Fruit fly (Drosophila melanogaster) whole organism, wandering third instar larva: ENCODE results near the gene CG17199.
A peak's percentile ranks its signal among the peaks of the same experiment; 100 is the strongest.

Experiments used
- Abd-B ChIP-seq: fragments of >200 bp; optimal IDR thresholded peaks from 2 replicates; lab custom pipeline; 2017; ENCODE audit warnings: missing biosample characterization, missing genetic modification characterization
- CG32264 ChIP-seq: fragments of 200-800 bp; sonication (Bioruptor generic); optimal IDR thresholded peaks from 2 replicates; lab custom pipeline; 2016; ENCODE audit warnings: missing biosample characterization, missing genetic modification characterization
- CG9705 ChIP-seq: fragments of 200-800 bp; sonication (Bioruptor generic); optimal IDR thresholded peaks from 2 replicates; lab custom pipeline; 2018; ENCODE audit warnings: missing biosample characterization, mild to moderate bottlenecking, missing genetic modification characterization
- CrebA ChIP-seq: fragments of 200-800 bp; sonication (Bioruptor generic); optimal IDR thresholded peaks from 2 replicates; lab custom pipeline; 2016; ENCODE audit warnings: missing biosample characterization, mild to moderate bottlenecking, missing genetic modification characterization, borderline replicate concordance
- Dfd ChIP-seq: fragments of >200 bp; optimal IDR thresholded peaks from 2 replicates; lab custom pipeline; 2017; ENCODE audit warnings: missing biosample characterization, missing genetic modification characterization
- Dif ChIP-seq: fragments of 200-275, 200-300 bp; sonication (Bioruptor generic); optimal IDR thresholded peaks from 2 replicates; lab custom pipeline; 2018; ENCODE audit warnings: missing biosample characterization, missing genetic modification characterization; ENCODE audit not compliant: partially characterized antibody
- GATAd ChIP-seq: sonication (Bioruptor generic); optimal IDR thresholded peaks from 2 replicates; lab custom pipeline; 2016; ENCODE audit warnings: missing biosample characterization, missing genetic modification characterization
- HLH106 ChIP-seq: fragments of 200-800 bp; optimal IDR thresholded peaks from 3 replicates; lab custom pipeline; 2019; ENCODE audit warnings: missing biosample characterization, mild to moderate bottlenecking, missing genetic modification characterization, moderate library complexity
- Hnf4 ChIP-seq: fragments of 200-800 bp; sonication (Bioruptor generic); optimal IDR thresholded peaks from 2 replicates; lab custom pipeline; 2016; ENCODE audit warnings: missing biosample characterization, mild to moderate bottlenecking, missing genetic modification characterization
- Hr78 ChIP-seq: fragments of >200 bp; optimal IDR thresholded peaks from 2 replicates; lab custom pipeline; 2017; ENCODE audit warnings: missing biosample characterization, missing genetic modification characterization
- Hr83 ChIP-seq: fragments of 200-300 bp; sonication (Bioruptor generic); optimal IDR thresholded peaks from 2 replicates; lab custom pipeline; 2016; ENCODE audit warnings: missing biosample characterization, mild to moderate bottlenecking, missing genetic modification characterization, moderate library complexity; ENCODE audit not compliant: poor library complexity, severe bottlenecking
- Jra ChIP-seq: sonication (Bioruptor generic); optimal IDR thresholded peaks from 2 replicates; lab custom pipeline; 2016; ENCODE audit warnings: missing biosample characterization, missing genetic modification characterization
- Mio ChIP-seq: sonication (Bioruptor generic); optimal IDR thresholded peaks from 2 replicates; lab custom pipeline; 2016; ENCODE audit warnings: missing biosample characterization, missing genetic modification characterization
- Myc ChIP-seq: fragments of >200 bp; optimal IDR thresholded peaks from 2 replicates; lab custom pipeline; 2017
- N ChIP-seq: fragments of >200 bp; optimal IDR thresholded peaks from 2 replicates; lab custom pipeline; 2018; ENCODE audit warnings: missing biosample characterization, missing external identifiers, missing genetic modification characterization
- OdsH ChIP-seq: fragments of 200-800 bp; sonication (Bioruptor generic); optimal IDR thresholded peaks from 2 replicates; lab custom pipeline; 2016; ENCODE audit warnings: missing biosample characterization, mild to moderate bottlenecking, missing genetic modification characterization
- Rel ChIP-seq, 2 experiments: fragments of 200-800 bp; sonication (Bioruptor generic) in 1 of 2; optimal IDR thresholded peaks; 2 replicates in 1 of 2; 3 replicates in 1 of 2; lab custom pipeline; 2016 to 2019; ENCODE audit warnings: mild to moderate bottlenecking in 2 of 2, missing biosample characterization in 2 of 2, missing genetic modification characterization in 2 of 2, moderate library complexity in 1 of 2
- Sp1 ChIP-seq: fragments of 200-800 bp; sonication (Bioruptor generic); optimal IDR thresholded peaks from 3 replicates; lab custom pipeline; 2019; ENCODE audit warnings: missing biosample characterization, mild to moderate bottlenecking, missing genetic modification characterization, moderate library complexity
- Vsx2 ChIP-seq: fragments of 200-300, 225-300 bp; sonication (Bioruptor generic); optimal IDR thresholded peaks from 2 replicates; lab custom pipeline; 2018; ENCODE audit warnings: missing biosample characterization, missing genetic modification characterization; ENCODE audit not compliant: partially characterized antibody
- br ChIP-seq: fragments of 200-800 bp; sonication (Bioruptor generic); optimal IDR thresholded peaks from 2 replicates; lab custom pipeline; 2016; ENCODE audit warnings: missing biosample characterization, missing genetic modification characterization
- brk ChIP-seq: fragments of 200-800 bp; sonication (Bioruptor generic); optimal IDR thresholded peaks from 2 replicates; lab custom pipeline; 2016; ENCODE audit warnings: missing biosample characterization, mild to moderate bottlenecking, missing genetic modification characterization
- dl ChIP-seq, 2 experiments: fragments of 175-275, 200-275 bp in 1 of 2; fragments of 200-275 bp in 1 of 2; sonication (Bioruptor generic); optimal IDR thresholded peaks; lab custom pipeline; 2018; ENCODE audit warnings: mild to moderate bottlenecking in 2 of 2, missing biosample characterization in 2 of 2, missing genetic modification characterization in 2 of 2, moderate library complexity in 2 of 2; ENCODE audit not compliant: partially characterized antibody in 2 of 2, insufficient read depth in 1 of 2
- dmrt93B ChIP-seq: fragments of 200-800 bp; sonication (Bioruptor generic); optimal IDR thresholded peaks from 2 replicates; lab custom pipeline; 2018; ENCODE audit warnings: missing biosample characterization, mild to moderate bottlenecking, missing genetic modification characterization
- dsf ChIP-seq: sonication (Bioruptor generic); optimal IDR thresholded peaks from 2 replicates; lab custom pipeline; 2016; ENCODE audit warnings: missing biosample characterization, missing genetic modification characterization, borderline replicate concordance
- ey ChIP-seq: fragments of 200-800 bp; sonication (Bioruptor generic); optimal IDR thresholded peaks from 2 replicates; lab custom pipeline; 2016; ENCODE audit warnings: missing biosample characterization, missing genetic modification characterization
- foxo ChIP-seq, 2 experiments: fragments of 200-800 bp; sonication (Bioruptor generic); optimal IDR thresholded peaks; 2 replicates in 1 of 2; 3 replicates in 1 of 2; lab custom pipeline; 2016 to 2017; ENCODE audit warnings: missing biosample characterization in 2 of 2, missing genetic modification characterization in 2 of 2
- fru ChIP-seq: fragments of 200-800 bp; sonication (Bioruptor generic); optimal IDR thresholded peaks from 3 replicates; lab custom pipeline; 2016; ENCODE audit warnings: missing biosample characterization, mild to moderate bottlenecking, missing genetic modification characterization
- h ChIP-seq: fragments of 200-800 bp; sonication (Bioruptor generic); optimal IDR thresholded peaks from 3 replicates; lab custom pipeline; 2016; ENCODE audit warnings: missing biosample characterization, mild to moderate bottlenecking, missing genetic modification characterization
- jim ChIP-seq: fragments of 175-275, 200-325 bp; sonication (Bioruptor generic); optimal IDR thresholded peaks from 2 replicates; lab custom pipeline; 2016; ENCODE audit warnings: missing biosample characterization, mild to moderate bottlenecking, missing genetic modification characterization
- lola ChIP-seq: fragments of >200 bp; optimal IDR thresholded peaks from 2 replicates; lab custom pipeline; 2017; ENCODE audit warnings: missing biosample characterization, missing genetic modification characterization
- pan ChIP-seq: fragments of >200 bp; optimal IDR thresholded peaks from 2 replicates; lab custom pipeline; 2017
- psq ChIP-seq: fragments of 200-800 bp; sonication (Bioruptor generic); optimal IDR thresholded peaks from 3 replicates; lab custom pipeline; 2017; ENCODE audit warnings: missing biosample characterization, mild to moderate bottlenecking, missing genetic modification characterization, moderate library complexity
- rgr ChIP-seq: fragments of 200-800 bp; sonication (Bioruptor generic); optimal IDR thresholded peaks from 3 replicates; lab custom pipeline; 2016; ENCODE audit warnings: missing biosample characterization, mild to moderate bottlenecking, missing genetic modification characterization
- sage ChIP-seq: fragments of 200-800 bp; sonication (Bioruptor generic); optimal IDR thresholded peaks from 2 replicates; lab custom pipeline; 2016; ENCODE audit warnings: missing biosample characterization, mild to moderate bottlenecking, missing genetic modification characterization
- sv ChIP-seq: fragments of 200-800 bp; sonication (Bioruptor generic); optimal IDR thresholded peaks from 3 replicates; lab custom pipeline; 2016; ENCODE audit warnings: missing biosample characterization, missing genetic modification characterization
- tai ChIP-seq: sonication (Bioruptor generic); optimal IDR thresholded peaks from 2 replicates; lab custom pipeline; 2016; ENCODE audit warnings: missing biosample characterization, missing genetic modification characterization
- usp ChIP-seq: fragments of >200 bp; optimal IDR thresholded peaks from 2 replicates; lab custom pipeline; 2017; ENCODE audit warnings: missing biosample characterization, missing genetic modification characterization
- woc ChIP-seq: sonication (Bioruptor generic); optimal IDR thresholded peaks from 2 replicates; lab custom pipeline; 2016; ENCODE audit warnings: missing biosample characterization, mild to moderate bottlenecking, missing genetic modification characterization

Gene CG17199

DNA sequence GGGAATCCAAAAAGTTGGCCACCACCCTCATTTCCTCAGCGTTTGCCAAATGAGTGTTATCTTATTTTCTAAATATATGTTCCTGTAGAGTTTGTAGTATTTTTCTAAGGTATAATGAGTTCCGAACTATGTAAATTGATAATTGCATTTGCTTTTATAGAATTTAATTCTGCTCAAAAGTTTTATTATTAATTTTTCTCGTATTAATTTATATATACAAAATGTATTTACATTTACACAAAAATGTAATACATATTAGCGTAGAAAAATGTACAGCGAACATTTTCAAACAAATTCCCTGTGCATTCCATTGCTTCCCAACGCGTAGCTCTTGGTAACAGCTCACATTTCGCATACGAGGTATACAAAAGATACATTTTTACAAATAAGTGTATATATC lies at the start of gene CG17199:
Gene CG17199 (minus strand): TSS at position 101 of the 400 bp plus-strand sequence.
- TF ChIP-seq Dfd (GFP tag; lab: Kevin White, UChicago): no peak
- no peak for TF ChIP-seq Vsx2 (GFP tag; lab: Kevin White, UChicago)
- no peak for TF ChIP-seq lola (GFP tag; lab: Kevin White, UChicago)
- no peak for TF ChIP-seq Hr78 (GFP tag; lab: Kevin White, UChicago)
- TF ChIP-seq Myc (lab: Kevin White, UChicago): no peak
- TF ChIP-seq psq (GFP tag; lab: Kevin White, UChicago): no peak
- TF ChIP-seq rgr (GFP tag; lab: Kevin White, UChicago): no peak
- no peak for TF ChIP-seq Hr83 (GFP tag; lab: Kevin White, UChicago)
- TF ChIP-seq dl (GFP tag; optimal IDR thresholded peaks at IDR 0.05; lab: Kevin White, UChicago; ENCODE audit: insufficient read depth in 1 of 2, partially characterized antibody in 2 of 2): no peak
- TF ChIP-seq jim (GFP tag; lab: Kevin White, UChicago): no peak
- TF ChIP-seq h (GFP tag; lab: Kevin White, UChicago): no peak
- no peak for TF ChIP-seq tai
- no peak for TF ChIP-seq N (GFP tag; lab: Kevin White, UChicago)
- no peak for TF ChIP-seq sv (GFP tag; lab: Kevin White, UChicago)
- TF ChIP-seq Dif (GFP tag; lab: Kevin White, UChicago): no peak
- no peak for TF ChIP-seq HLH106 (tag; lab: Kevin White, UChicago)
- no peak for TF ChIP-seq woc (GFP tag; lab: Kevin White, UChicago)
- no peak for TF ChIP-seq Rel (GFP tag; optimal IDR thresholded peaks at IDR 0.05; lab: Kevin White, UChicago)
- TF ChIP-seq Rel (tag; optimal IDR thresholded peaks at IDR 0.05; lab: Kevin White, UChicago): no peak
- TF ChIP-seq brk (GFP tag; lab: Kevin White, UChicago): no peak
- TF ChIP-seq GATAd (GFP tag; lab: Kevin White, UChicago): no peak

DNA sequence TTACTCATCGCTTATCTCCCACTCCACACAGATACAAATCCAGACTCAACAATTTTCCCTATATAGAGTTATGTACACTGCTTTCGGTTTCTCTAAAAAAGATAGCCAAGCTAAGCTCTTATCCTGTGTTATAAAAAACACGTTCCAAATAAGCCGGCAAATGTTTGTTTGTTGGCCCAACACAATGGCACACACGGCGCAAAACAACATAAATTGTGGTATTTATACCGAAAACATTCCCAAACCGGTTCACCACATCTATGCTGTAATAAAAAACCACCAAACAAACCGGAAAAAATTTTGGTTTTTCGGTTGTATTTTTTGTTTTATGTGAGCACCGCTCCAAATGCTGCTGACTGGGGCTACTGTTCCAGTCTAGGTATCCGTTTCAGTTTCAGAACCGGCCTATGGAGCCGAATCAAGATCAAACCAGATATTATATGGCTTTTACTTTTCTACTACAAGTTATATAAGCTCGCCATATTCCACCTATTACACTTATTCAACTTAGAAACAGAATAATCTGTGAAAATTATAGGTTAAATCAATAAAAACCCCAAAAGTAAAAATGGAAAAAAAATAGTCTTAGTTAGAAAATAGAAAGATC lies 49.3 kb upstream of the CG17199 start:
- TF ChIP-seq Vsx2 (GFP tag; lab: Kevin White, UChicago) (peak; percentile 29), Dif (GFP tag; lab: Kevin White, UChicago) (peak; percentile 4), woc (GFP tag; lab: Kevin White, UChicago) (no peak), jim (GFP tag; lab: Kevin White, UChicago) (no peak)

DNA sequence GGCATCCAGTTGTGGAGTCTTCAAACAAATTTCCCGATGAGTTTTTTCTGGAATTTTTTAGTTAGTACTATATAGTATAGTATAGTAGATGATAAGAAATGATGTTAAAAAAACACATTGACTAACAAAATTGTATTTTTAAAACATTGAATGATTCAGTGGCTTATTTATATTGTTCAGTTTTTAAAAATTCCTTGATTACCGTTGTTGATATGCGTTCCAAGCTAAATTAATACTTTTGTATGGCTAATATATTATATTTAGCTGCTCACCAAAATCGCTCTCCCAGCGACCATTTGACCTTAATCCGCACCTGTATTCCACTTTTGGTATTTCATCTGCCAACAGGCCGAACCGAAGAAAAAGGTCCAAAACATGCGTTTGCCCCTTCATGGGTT lies 48.3 kb upstream of the CG17199 start:
- no peak for TF ChIP-seq Myc (lab: Kevin White, UChicago)
- TF ChIP-seq CG32264 (GFP tag; lab: Kevin White, UChicago): no peak
- no peak for TF ChIP-seq Jra (GFP tag; lab: Kevin White, UChicago)
- TF ChIP-seq CrebA (GFP tag; lab: Kevin White, UChicago): no peak
- TF ChIP-seq HLH106 (tag; lab: Kevin White, UChicago): peak; percentile 59
- no peak for TF ChIP-seq psq (GFP tag; lab: Kevin White, UChicago)
- TF ChIP-seq sv (GFP tag; lab: Kevin White, UChicago): no peak
- TF ChIP-seq CG9705: peak; percentile 5
- TF ChIP-seq ey (GFP tag; lab: Kevin White, UChicago): peak; percentile 43
- TF ChIP-seq GATAd (GFP tag; lab: Kevin White, UChicago): no peak
- no peak for TF ChIP-seq lola (GFP tag; lab: Kevin White, UChicago)
- TF ChIP-seq Dfd (GFP tag; lab: Kevin White, UChicago): no peak
- TF ChIP-seq woc (GFP tag; lab: Kevin White, UChicago): peak; percentile 35
- no peak for TF ChIP-seq pan
- TF ChIP-seq dl (GFP tag; optimal IDR thresholded peaks at IDR 0.05; lab: Kevin White, UChicago; ENCODE audit: insufficient read depth in 1 of 2, partially characterized antibody in 2 of 2): no peak
- TF ChIP-seq usp (GFP tag; lab: Kevin White, UChicago): no peak
- TF ChIP-seq fru (GFP tag; lab: Kevin White, UChicago): peak; percentile 63
- no peak for TF ChIP-seq Rel (GFP tag; optimal IDR thresholded peaks at IDR 0.05; lab: Kevin White, UChicago)
- TF ChIP-seq Rel (tag; optimal IDR thresholded peaks at IDR 0.05; lab: Kevin White, UChicago): no peak
- TF ChIP-seq tai: no peak
- no peak for TF ChIP-seq Vsx2 (GFP tag; lab: Kevin White, UChicago)
- no peak for TF ChIP-seq brk (GFP tag; lab: Kevin White, UChicago)
- TF ChIP-seq h (GFP tag; lab: Kevin White, UChicago): peak; percentile 70
- TF ChIP-seq Abd-B (GFP tag; lab: Kevin White, UChicago): no peak
- TF ChIP-seq rgr (GFP tag; lab: Kevin White, UChicago): peak; percentile 45
- no peak for TF ChIP-seq jim (GFP tag; lab: Kevin White, UChicago)
- TF ChIP-seq Hr78 (GFP tag; lab: Kevin White, UChicago): no peak
- TF ChIP-seq br (GFP tag; lab: Kevin White, UChicago): peak; percentile 2
- peak; percentile 58 for TF ChIP-seq OdsH (GFP tag; lab: Kevin White, UChicago)
- TF ChIP-seq dsf: no peak
- peak; percentile 51 for TF ChIP-seq dmrt93B (GFP tag; lab: Kevin White, UChicago)
- TF ChIP-seq sage (GFP tag; lab: Kevin White, UChicago): no peak
- TF ChIP-seq Mio: no peak
- no peak for TF ChIP-seq N (GFP tag; lab: Kevin White, UChicago)
- TF ChIP-seq Hnf4 (GFP tag; lab: Kevin White, UChicago): no peak
- TF ChIP-seq Sp1 (GFP tag; lab: Kevin White, UChicago): peak; percentile 40
- TF ChIP-seq foxo (GFP tag; optimal IDR thresholded peaks at IDR 0.05; lab: Kevin White, UChicago): peak in 1 of 2 experiments; percentile 72
- TF ChIP-seq Hr83 (GFP tag; lab: Kevin White, UChicago): no peak
- TF ChIP-seq Dif (GFP tag; lab: Kevin White, UChicago): no peak
- TF ChIP-seq, all 38 proteins: peak for 12
